Worm (Caenorhabditis elegans): ENCODE results near the gene otpl-1.

Gene otpl-1

DNA sequence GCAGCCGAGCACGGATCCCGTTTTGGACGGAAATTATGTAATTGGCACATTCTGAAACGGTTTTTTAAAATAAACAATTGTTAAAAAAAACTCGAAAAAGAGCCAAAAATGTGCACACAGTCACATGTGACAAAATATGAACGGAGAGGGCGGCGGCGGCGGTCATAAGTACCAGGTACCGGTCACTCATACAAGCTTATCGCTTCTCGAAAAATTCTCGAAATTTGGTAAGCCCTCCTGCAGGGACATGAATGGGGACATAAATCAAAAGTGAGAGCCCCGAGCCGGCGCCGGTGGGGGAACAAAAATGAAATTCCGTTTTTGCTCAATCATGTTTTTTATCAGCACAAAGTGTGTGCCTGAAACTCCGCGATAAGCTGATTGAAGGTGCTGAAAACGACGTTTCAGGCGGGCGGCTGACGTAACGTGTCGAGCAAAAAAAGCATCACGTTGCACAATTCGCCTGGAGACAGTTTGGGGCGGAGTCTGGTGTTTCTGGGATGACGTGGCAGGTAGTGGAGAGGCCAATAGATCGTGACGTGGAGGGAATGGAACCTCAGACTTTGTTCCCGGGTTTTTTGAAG lies 44.3 kb downstream of the otpl-1 start, which contains the start of gene ltah-1.2:
ltah-1.2 (minus strand) TSS at position 51 of the 584 bp plus-strand sequence.
- TF ChIP-seq M03D4.4 (tag; optimal IDR thresholded peaks at IDR 0.05): no peak
- TF ChIP-seq sptf-1 (tag; optimal IDR thresholded peaks at IDR 0.05): no peak
- TF ChIP-seq ceh-43 (GFP tag; optimal IDR thresholded peaks at IDR 0.05): no peak
- no peak for TF ChIP-seq lin-32 (GFP tag; optimal IDR thresholded peaks at IDR 0.05)
- no peak for TF ChIP-seq sem-2 (GFP tag; optimal IDR thresholded peaks at IDR 0.05)
- TF ChIP-seq ceh-83 (GFP tag; optimal IDR thresholded peaks at IDR 0.05): no peak
- no peak for TF ChIP-seq nhr-12 (tag; optimal IDR thresholded peaks at IDR 0.05)

DNA sequence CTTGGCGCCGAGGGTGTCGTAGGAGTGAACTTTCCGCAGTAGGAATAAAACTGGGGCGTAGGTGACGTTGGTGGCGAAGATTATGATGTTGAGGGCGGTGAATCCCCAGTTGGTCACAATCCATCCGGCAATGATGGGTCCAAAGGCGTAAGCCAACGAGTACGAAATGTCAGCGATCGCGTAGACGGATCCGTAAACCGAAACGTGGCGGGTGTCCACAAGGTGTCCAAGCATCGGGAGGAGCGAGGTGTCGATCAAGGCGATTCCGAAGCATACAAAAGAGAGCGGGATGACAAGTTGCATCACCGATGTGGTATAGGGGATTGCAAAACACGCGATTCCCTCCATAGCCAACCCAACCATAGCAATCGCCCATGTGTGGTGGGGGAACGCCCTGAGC lies 49.9 kb downstream of the otpl-1 start:
- TF ChIP-seq pha-4 (tag; optimal IDR thresholded peaks at IDR 0.05) (no peak), lin-32 (GFP tag; optimal IDR thresholded peaks at IDR 0.05) (no peak), ham-2 (GFP tag; optimal IDR thresholded peaks at IDR 0.05) (no peak), mls-2 (tag; optimal IDR thresholded peaks at IDR 0.05) (no peak), sptf-1 (tag; optimal IDR thresholded peaks at IDR 0.05) (no peak), nhr-237 (tag; optimal IDR thresholded peaks at IDR 0.05) (no peak), lsy-2 (tag; optimal IDR thresholded peaks at IDR 0.05) (no peak), ces-1 (GFP tag; optimal IDR thresholded peaks at IDR 0.05) (no peak), mab-5 (tag; optimal IDR thresholded peaks at IDR 0.05) (no peak), nhr-12 (tag; optimal IDR thresholded peaks at IDR 0.05) (no peak), bed-3 (GFP tag; optimal IDR thresholded peaks at IDR 0.05) (no peak), ceh-39 (tag; optimal IDR thresholded peaks at IDR 0.05) (no peak), mep-1 (tag; optimal IDR thresholded peaks at IDR 0.05) (no peak), nhr-76 (tag; optimal IDR thresholded peaks at IDR 0.05) (no peak), hlh-1 (tag; optimal IDR thresholded peaks at IDR 0.05) (no peak), unc-62 (GFP tag; optimal IDR thresholded peaks at IDR 0.05) (no peak), elt-1 (tag; optimal IDR thresholded peaks at IDR 0.05; ENCODE audit: borderline replicate concordance, insufficient read depth) (no peak), zip-8 (tag; optimal IDR thresholded peaks at IDR 0.05) (no peak), sem-2 (GFP tag; optimal IDR thresholded peaks at IDR 0.05) (no peak)

DNA sequence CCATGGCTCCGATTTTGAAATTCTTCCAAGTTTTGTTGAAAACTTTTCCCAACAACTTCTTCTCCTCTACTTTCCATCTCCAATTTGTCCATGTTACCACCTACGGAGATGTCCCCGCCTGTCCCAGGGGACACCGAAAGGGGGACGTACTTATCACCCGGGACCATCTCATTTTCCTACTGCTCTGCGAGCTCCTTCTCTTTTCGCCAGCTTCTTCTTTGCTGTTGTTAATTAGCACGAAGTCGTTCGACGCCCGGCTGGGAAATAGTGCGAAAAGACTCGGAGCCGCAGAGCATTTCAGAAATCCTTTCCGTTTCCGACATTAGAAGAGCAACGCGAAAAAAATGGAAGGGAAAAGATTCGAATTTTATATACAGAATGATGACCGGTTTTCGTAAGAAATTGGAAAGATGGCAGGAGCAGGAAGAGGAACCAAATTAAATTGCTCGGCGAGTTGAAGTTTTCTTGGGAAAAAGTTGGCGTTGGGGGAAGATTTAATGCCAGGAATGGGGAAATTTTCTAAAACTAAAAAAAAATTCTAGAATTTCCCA lies 53.1 kb downstream of the otpl-1 start:
- no peak for TF ChIP-seq bed-3 (GFP tag; optimal IDR thresholded peaks at IDR 0.05)
- TF ChIP-seq snpc-4 (tag; optimal IDR thresholded peaks at IDR 0.05): no peak
- no peak for TF ChIP-seq pha-4 (tag; optimal IDR thresholded peaks at IDR 0.05)
- TF ChIP-seq lin-32 (GFP tag; optimal IDR thresholded peaks at IDR 0.05): no peak
- TF ChIP-seq M03D4.4 (tag; optimal IDR thresholded peaks at IDR 0.05): no peak
- TF ChIP-seq ces-1 (GFP tag; optimal IDR thresholded peaks at IDR 0.05): peak; percentile 63
- TF ChIP-seq sptf-1 (tag; optimal IDR thresholded peaks at IDR 0.05): no peak
- no peak for TF ChIP-seq drap-1 (GFP tag; optimal IDR thresholded peaks at IDR 0.05)

DNA sequence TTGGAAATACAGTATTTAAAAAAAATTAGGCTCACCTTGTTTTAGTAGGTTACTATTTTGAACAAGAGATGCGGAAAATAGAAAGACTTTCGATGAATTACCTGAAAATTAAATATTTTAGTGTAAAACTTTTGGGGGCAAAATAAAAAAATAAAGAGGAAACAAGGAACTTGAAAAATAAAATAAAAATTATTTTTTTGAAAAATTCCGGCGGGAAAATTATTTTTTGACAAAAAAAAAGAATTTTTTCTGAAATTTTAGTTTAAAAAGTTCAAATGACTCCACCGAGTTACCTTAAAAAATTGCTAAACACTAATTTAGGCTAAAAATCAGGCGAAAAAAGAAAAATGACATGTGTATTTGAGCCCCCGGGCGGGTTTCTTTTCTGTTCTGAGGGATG lies 55.8 kb downstream of the otpl-1 start, which contains the start of the genes cha-1 and unc-17:
cha-1 (minus strand) TSS at position 101 of the 400 bp plus-strand sequence.
unc-17 (minus strand) TSS at position 103 of the 400 bp plus-strand sequence.
- TF ChIP-seq drap-1 (GFP tag; optimal IDR thresholded peaks at IDR 0.05) (no peak), pha-4 (tag; optimal IDR thresholded peaks at IDR 0.05) (no peak), mab-5 (tag; optimal IDR thresholded peaks at IDR 0.05) (no peak)

DNA sequence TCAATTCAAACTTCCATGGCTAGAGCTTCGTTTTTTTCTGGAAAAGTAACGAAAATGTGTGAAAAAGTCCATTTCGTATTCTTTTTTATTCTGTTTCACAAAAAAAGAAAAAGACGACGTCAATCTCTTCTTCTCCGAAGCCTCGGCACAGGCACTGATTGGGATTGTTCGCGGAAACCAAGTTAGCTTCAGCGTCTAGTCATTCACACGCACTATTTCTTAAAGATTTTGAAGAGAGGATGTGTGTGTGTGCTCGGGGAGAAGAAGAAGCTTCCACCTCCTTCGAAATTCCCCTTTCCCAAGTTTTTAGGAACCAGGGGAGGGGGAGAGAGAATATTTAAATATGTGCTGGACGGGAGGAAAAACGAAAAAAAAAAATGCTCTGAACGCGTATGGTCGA lies 57.7 kb downstream of the otpl-1 start:
- TF ChIP-seq drap-1 (GFP tag; optimal IDR thresholded peaks at IDR 0.05): no peak
- peak; percentile 93 for TF ChIP-seq ces-1 (GFP tag; optimal IDR thresholded peaks at IDR 0.05)

Data from whole organism, mixed stage, embryonic.